Fruit fly (Drosophila melanogaster): Measurements from ENCODE around the gene sim.

The sim gene

dm6 chr3R:13039037-13039583, 18.4 kb upstream of the sim start (continued):
- no peak for TF ChIP-seq rgr (GFP tag; optimal IDR thresholded peaks at IDR 0.05)
- TF ChIP-seq Dfd (GFP tag; optimal IDR thresholded peaks at IDR 0.05), result no peak
- no peak for TF ChIP-seq Vsx2 (GFP tag; optimal IDR thresholded peaks at IDR 0.05; ENCODE audit: partially characterized antibody)
- TF ChIP-seq OdsH (GFP tag; optimal IDR thresholded peaks at IDR 0.05), result no peak
- TF ChIP-seq N (GFP tag; optimal IDR thresholded peaks at IDR 0.05), result no peak
- no peak for TF ChIP-seq foxo (GFP tag; optimal IDR thresholded peaks at IDR 0.05)
- no peak for TF ChIP-seq sage (GFP tag; optimal IDR thresholded peaks at IDR 0.05)
- no peak for TF ChIP-seq woc (GFP tag; optimal IDR thresholded peaks at IDR 0.05)
- no peak for TF ChIP-seq Mio (GFP tag; optimal IDR thresholded peaks at IDR 0.05)
- TF ChIP-seq brk (GFP tag; optimal IDR thresholded peaks at IDR 0.05), result no peak
- TF ChIP-seq GATAd (GFP tag; optimal IDR thresholded peaks at IDR 0.05), result no peak

- no peak for TF ChIP-seq Vsx2 (GFP tag; optimal IDR thresholded peaks at IDR 0.05; ENCODE audit: partially characterized antibody)
- TF ChIP-seq dsf (GFP tag; optimal IDR thresholded peaks at IDR 0.05; ENCODE audit: borderline replicate concordance), result no peak
These were observed 15.8 kb upstream of the sim start, which contains the start of gene CG11670 for dm6 chr3R:13041750-13042149. Gene CG11670 (plus strand): TSS chr3R:13042050.

- no peak for TF ChIP-seq brk (GFP tag; optimal IDR thresholded peaks at IDR 0.05)
- peak; percentile 61 for TF ChIP-seq Dfd (GFP tag; optimal IDR thresholded peaks at IDR 0.05)
- no peak for TF ChIP-seq usp (GFP tag; optimal IDR thresholded peaks at IDR 0.05)
- TF ChIP-seq fru (GFP tag; optimal IDR thresholded peaks at IDR 0.05), result no peak
These were observed 15.1 kb upstream of the sim start, which contains the start of gene snk for dm6 chr3R:13042258-13043032. Gene snk (minus strand): TSS chr3R:13042770.

dm6 chr3R:13043857-13044256, 13.7 kb upstream of the sim start, which contains the start of gene CG45122:
Gene CG45122 (plus strand): TSS chr3R:13044157.
- no peak for TF ChIP-seq CrebA (GFP tag; optimal IDR thresholded peaks at IDR 0.05; ENCODE audit: borderline replicate concordance)
- no peak for TF ChIP-seq Dif (GFP tag; optimal IDR thresholded peaks at IDR 0.05; ENCODE audit: partially characterized antibody)
- no peak for TF ChIP-seq dmrt93B (GFP tag; optimal IDR thresholded peaks at IDR 0.05)
- TF ChIP-seq sage (GFP tag; optimal IDR thresholded peaks at IDR 0.05), result no peak
- TF ChIP-seq Rel (GFP tag; optimal IDR thresholded peaks at IDR 0.05), result no peak
- no peak for TF ChIP-seq Rel (tag; optimal IDR thresholded peaks at IDR 0.05)
- TF ChIP-seq jim (GFP tag; optimal IDR thresholded peaks at IDR 0.05), result no peak
- no peak for TF ChIP-seq N (GFP tag; optimal IDR thresholded peaks at IDR 0.05)
- no peak for TF ChIP-seq CG9705 (GFP tag; optimal IDR thresholded peaks at IDR 0.05)
- TF ChIP-seq Hnf4 (GFP tag; optimal IDR thresholded peaks at IDR 0.05), result no peak
- TF ChIP-seq Hr78 (GFP tag; optimal IDR thresholded peaks at IDR 0.05), result no peak
- TF ChIP-seq rgr (GFP tag; optimal IDR thresholded peaks at IDR 0.05), result no peak
- TF ChIP-seq tai (GFP tag; optimal IDR thresholded peaks at IDR 0.05), result no peak
- no peak for TF ChIP-seq h (GFP tag; optimal IDR thresholded peaks at IDR 0.05)

dm6 chr3R:13044459-13044858, 13.1 kb upstream of the sim start, which contains the start of gene Hsc70-2:
Gene Hsc70-2 (plus strand): TSS chr3R:13044759.
- TF ChIP-seq OdsH (GFP tag; optimal IDR thresholded peaks at IDR 0.05) (no peak), Hr78 (GFP tag; optimal IDR thresholded peaks at IDR 0.05) (no peak), foxo (GFP tag; optimal IDR thresholded peaks at IDR 0.05) (no peak), sv (GFP tag; optimal IDR thresholded peaks at IDR 0.05) (no peak), rgr (GFP tag; optimal IDR thresholded peaks at IDR 0.05) (no peak), dl (GFP tag; optimal IDR thresholded peaks at IDR 0.05; ENCODE audit: insufficient read depth in 1 of 2, partially characterized antibody in 2 of 2) (no peak), Vsx2 (GFP tag; optimal IDR thresholded peaks at IDR 0.05; ENCODE audit: partially characterized antibody) (no peak), CG9705 (GFP tag; optimal IDR thresholded peaks at IDR 0.05) (no peak), pan (optimal IDR thresholded peaks at IDR 0.05) (no peak), ey (GFP tag; optimal IDR thresholded peaks at IDR 0.05) (no peak), Dfd (GFP tag; optimal IDR thresholded peaks at IDR 0.05) (no peak), tai (GFP tag; optimal IDR thresholded peaks at IDR 0.05) (no peak), usp (GFP tag; optimal IDR thresholded peaks at IDR 0.05) (no peak), GATAd (GFP tag; optimal IDR thresholded peaks at IDR 0.05) (no peak), brk (GFP tag; optimal IDR thresholded peaks at IDR 0.05) (no peak), Rel (GFP tag; optimal IDR thresholded peaks at IDR 0.05) (no peak), Rel (tag; optimal IDR thresholded peaks at IDR 0.05) (no peak), Mio (GFP tag; optimal IDR thresholded peaks at IDR 0.05) (no peak), h (GFP tag; optimal IDR thresholded peaks at IDR 0.05) (no peak), HLH106 (tag; optimal IDR thresholded peaks at IDR 0.05) (no peak)

Data from whole organism, wandering third instar larva.